Fruit fly (Drosophila melanogaster): ENCODE measurements around the gene CG3909.

DNA sequence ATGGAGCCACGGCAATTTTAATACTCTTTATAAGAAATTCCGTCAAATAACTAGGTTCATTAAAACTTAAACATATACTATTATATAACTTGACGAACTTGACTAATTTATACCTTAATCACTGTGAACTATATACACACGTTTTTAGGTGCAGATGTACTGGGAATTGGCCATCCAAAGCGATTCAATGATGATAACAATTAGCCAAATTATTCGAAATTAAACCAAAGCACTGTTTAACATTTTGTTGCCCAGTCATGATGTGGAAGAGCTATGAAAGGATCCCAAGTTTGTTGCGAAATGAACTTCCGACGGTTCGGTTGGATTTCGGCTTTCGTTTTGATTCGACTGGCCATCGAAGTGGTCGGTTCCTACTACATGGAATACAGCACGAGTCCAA lies 19.3 kb downstream of the CG3909 start, which contains the start of gene CG33630:
- TF ChIP-seq ttk (optimal IDR thresholded peaks at IDR 0.05), result no peak
- no peak for TF ChIP-seq h (optimal IDR thresholded peaks at IDR 0.05)
